Fruit fly (Drosophila melanogaster): ENCODE results near the gene CG32022.
A peak's percentile ranks its signal among the peaks of the same experiment; 100 is the strongest.

The CG32022 gene

dm6 chr3L:8721145-8721544, at the start of gene CG32022, which contains the start of gene CG6511:
CG32022 (minus strand) TSS chr3L:8721272.
CG6511 (plus strand) TSS chr3L:8721324.
- TF ChIP-seq pan (optimal IDR thresholded peaks at IDR 0.05) (no peak), EcR (GFP tag; optimal IDR thresholded peaks at IDR 0.05) (no peak)

dm6 chr3L:8770616-8771229, 49.7 kb upstream of the CG32022 start:
- TF ChIP-seq psq (optimal IDR thresholded peaks at IDR 0.05) (no peak), usp (GFP tag; optimal IDR thresholded peaks at IDR 0.05) (no peak), CG8478 (optimal IDR thresholded peaks at IDR 0.05) (no peak), EcR (GFP tag; optimal IDR thresholded peaks at IDR 0.05) (no peak), pan (optimal IDR thresholded peaks at IDR 0.05) (no peak), Dll (optimal IDR thresholded peaks at IDR 0.05) (no peak)

- no peak for TF ChIP-seq usp (GFP tag; optimal IDR thresholded peaks at IDR 0.05)
Observed at dm6 chr3L:8767876-8768275, 46.8 kb upstream of the CG32022 start.

dm6 chr3L:8765969-8766538, 45.0 kb upstream of the CG32022 start:
- TF ChIP-seq usp (GFP tag; optimal IDR thresholded peaks at IDR 0.05) = no peak
- TF ChIP-seq Dll (optimal IDR thresholded peaks at IDR 0.05) = peak; percentile 3

- TF ChIP-seq CG8478 (optimal IDR thresholded peaks at IDR 0.05) = no peak
- TF ChIP-seq EcR (GFP tag; optimal IDR thresholded peaks at IDR 0.05) = no peak
- no peak for TF ChIP-seq usp (GFP tag; optimal IDR thresholded peaks at IDR 0.05)
- TF ChIP-seq psq (optimal IDR thresholded peaks at IDR 0.05) = no peak
Observed at dm6 chr3L:8765493-8765892, 44.4 kb upstream of the CG32022 start.

- TF ChIP-seq psq (optimal IDR thresholded peaks at IDR 0.05) (no peak), pan (optimal IDR thresholded peaks at IDR 0.05) (peak; percentile 94)
Observed at dm6 chr3L:8763794-8764193, 42.7 kb upstream of the CG32022 start.

- TF ChIP-seq pan (optimal IDR thresholded peaks at IDR 0.05) (no peak), usp (GFP tag; optimal IDR thresholded peaks at IDR 0.05) (no peak), CG8478 (optimal IDR thresholded peaks at IDR 0.05) (no peak), psq (optimal IDR thresholded peaks at IDR 0.05) (no peak), Dll (optimal IDR thresholded peaks at IDR 0.05) (no peak), EcR (GFP tag; optimal IDR thresholded peaks at IDR 0.05) (no peak)
Observed at dm6 chr3L:8763037-8763454, 42.0 kb upstream of the CG32022 start.

- TF ChIP-seq EcR (GFP tag; optimal IDR thresholded peaks at IDR 0.05) (no peak), Dll (optimal IDR thresholded peaks at IDR 0.05) (no peak), psq (optimal IDR thresholded peaks at IDR 0.05) (no peak), pan (optimal IDR thresholded peaks at IDR 0.05) (no peak), CG8478 (optimal IDR thresholded peaks at IDR 0.05) (no peak), usp (GFP tag; optimal IDR thresholded peaks at IDR 0.05) (no peak)
Observed at dm6 chr3L:8755689-8756088, 34.6 kb upstream of the CG32022 start, which contains the start of gene CG6576. CG6576 (plus strand) TSS chr3L:8755989.

- TF ChIP-seq CG8478 (optimal IDR thresholded peaks at IDR 0.05) (no peak), pan (optimal IDR thresholded peaks at IDR 0.05) (no peak), EcR (GFP tag; optimal IDR thresholded peaks at IDR 0.05) (no peak), usp (GFP tag; optimal IDR thresholded peaks at IDR 0.05) (no peak), psq (optimal IDR thresholded peaks at IDR 0.05) (no peak), Dll (optimal IDR thresholded peaks at IDR 0.05) (no peak)
Observed at dm6 chr3L:8753592-8753991, 32.5 kb upstream of the CG32022 start, which contains the start of gene Fhos. Fhos (plus strand) TSS chr3L:8753619.

- no peak for TF ChIP-seq usp (GFP tag; optimal IDR thresholded peaks at IDR 0.05)
- no peak for TF ChIP-seq CG8478 (optimal IDR thresholded peaks at IDR 0.05)
- no peak for TF ChIP-seq Dll (optimal IDR thresholded peaks at IDR 0.05)
- TF ChIP-seq psq (optimal IDR thresholded peaks at IDR 0.05) = no peak
- TF ChIP-seq EcR (GFP tag; optimal IDR thresholded peaks at IDR 0.05) = no peak
- TF ChIP-seq pan (optimal IDR thresholded peaks at IDR 0.05) = no peak
Observed at dm6 chr3L:8751262-8751661, 30.2 kb upstream of the CG32022 start.

- TF ChIP-seq EcR (GFP tag; optimal IDR thresholded peaks at IDR 0.05) (no peak), usp (GFP tag; optimal IDR thresholded peaks at IDR 0.05) (no peak), CG8478 (optimal IDR thresholded peaks at IDR 0.05) (no peak), psq (optimal IDR thresholded peaks at IDR 0.05) (no peak), pan (optimal IDR thresholded peaks at IDR 0.05) (no peak), Dll (optimal IDR thresholded peaks at IDR 0.05) (no peak)
Observed at dm6 chr3L:8749676-8750654, 28.9 kb upstream of the CG32022 start, which contains the start of gene CG13306. CG13306 (minus strand) TSS chr3L:8749726.

- TF ChIP-seq EcR (GFP tag; optimal IDR thresholded peaks at IDR 0.05) = no peak
- TF ChIP-seq psq (optimal IDR thresholded peaks at IDR 0.05) = no peak
Observed at dm6 chr3L:8748839-8749238, 27.8 kb upstream of the CG32022 start.

All from whole organism.